Fruit fly (Drosophila melanogaster): Measurements from ENCODE around the gene CG4278.

The CG4278 gene

dm6 chr2L:16357865-16358264, 31.0 kb downstream of the CG4278 start (continued):
- no peak for TF ChIP-seq Ets21C (GFP tag; optimal IDR thresholded peaks at IDR 0.05)
- no peak for TF ChIP-seq CG6854 (GFP tag; optimal IDR thresholded peaks at IDR 0.05)
- no peak for TF ChIP-seq CG11294 (GFP tag; IDR thresholded peaks at IDR 0.05)
- no peak for TF ChIP-seq Gug (GFP tag; IDR thresholded peaks at IDR 0.05)
- TF ChIP-seq eg (GFP tag; IDR thresholded peaks at IDR 0.05), result no peak
- no peak for TF ChIP-seq Blimp-1 (GFP tag; optimal IDR thresholded peaks at IDR 0.05)
- TF ChIP-seq CG11902 (GFP tag; optimal IDR thresholded peaks at IDR 0.05), result no peak
- no peak for TF ChIP-seq CG32006 (GFP tag; optimal IDR thresholded peaks at IDR 0.05)
- TF ChIP-seq CG6276 (GFP tag; optimal IDR thresholded peaks at IDR 0.05), result no peak
- no peak for TF ChIP-seq Eip93F (GFP tag; optimal IDR thresholded peaks at IDR 0.05)
- no peak for TF ChIP-seq vri (GFP tag; optimal IDR thresholded peaks at IDR 0.05)
- peak; percentile 15 for TF ChIP-seq CG10631 (GFP tag; optimal IDR thresholded peaks at IDR 0.05)
- TF ChIP-seq Eip78C (GFP tag), result peak; percentile 41
- TF ChIP-seq CG7368 (GFP tag; optimal IDR thresholded peaks at IDR 0.05), result no peak
- TF ChIP-seq CG8319 (GFP tag; optimal IDR thresholded peaks at IDR 0.05), result no peak
- peak; percentile 54 for TF ChIP-seq esn (GFP tag; optimal IDR thresholded peaks at IDR 0.05)

DNA sequence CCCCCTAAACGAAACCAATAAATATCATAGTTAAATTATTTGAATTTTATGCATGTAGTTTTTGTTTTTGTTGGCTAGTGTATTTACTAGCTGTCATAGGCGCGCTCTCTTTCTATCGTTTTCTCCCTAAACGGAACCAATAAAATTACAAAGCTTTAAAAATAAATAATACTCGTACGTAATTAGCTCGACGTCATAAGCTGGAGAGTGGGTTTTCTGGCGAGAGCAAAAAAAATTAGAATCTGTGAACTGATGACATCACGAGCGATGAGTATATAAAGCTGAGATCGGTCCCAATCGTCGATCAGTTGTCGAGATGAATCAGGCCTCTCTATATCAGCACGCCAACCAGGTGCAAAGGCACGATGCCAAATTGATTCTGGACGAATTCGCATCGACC, 38.7 kb downstream of the CG4278 start, which contains the start of gene jhamt:
Gene jhamt, plus strand, starts transcription at position 301 of the 400 bp plus-strand sequence.
- TF ChIP-seq CG31627 (GFP tag; optimal IDR thresholded peaks at IDR 0.05) (no peak), Sox14 (GFP tag; optimal IDR thresholded peaks at IDR 0.05) (no peak)

DNA sequence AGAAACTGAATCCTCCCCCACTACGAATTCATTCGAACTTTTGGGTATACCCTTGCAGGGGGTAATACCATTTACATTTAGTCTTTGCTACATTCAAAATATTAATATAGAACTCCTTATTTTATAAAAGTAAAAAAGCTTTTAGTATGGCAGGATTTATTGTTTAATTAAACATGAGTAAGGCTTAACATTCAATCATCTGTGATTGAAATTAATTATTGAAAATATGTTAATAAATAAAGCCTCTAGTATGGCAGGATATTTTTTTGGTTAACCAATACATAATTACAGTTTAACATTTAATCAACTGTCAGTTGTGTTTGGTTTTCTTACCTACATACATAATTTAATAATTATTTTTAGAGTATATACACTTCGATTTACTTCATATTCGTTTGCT, 47.8 kb downstream of the CG4278 start:
- no peak for TF ChIP-seq CG4318 (GFP tag; optimal IDR thresholded peaks at IDR 0.05)
- no peak for TF ChIP-seq salr (GFP tag; optimal IDR thresholded peaks at IDR 0.05)
- no peak for TF ChIP-seq vri (GFP tag; optimal IDR thresholded peaks at IDR 0.05)
- no peak for TF ChIP-seq CG10669 (GFP tag; optimal IDR thresholded peaks at IDR 0.05)
- no peak for TF ChIP-seq CG11902 (GFP tag; optimal IDR thresholded peaks at IDR 0.05)
- no peak for TF ChIP-seq Sox15 (GFP tag; optimal IDR thresholded peaks at IDR 0.05)
- no peak for TF ChIP-seq Hr38 (GFP tag; optimal IDR thresholded peaks at IDR 0.05)

All from whole organism, prepupa.